Worm (Caenorhabditis elegans): ENCODE measurements around the gene T22C8.6.

- TF ChIP-seq W03F9.2 (tag; optimal IDR thresholded peaks at IDR 0.05) (no peak), him-1 (tag; optimal IDR thresholded peaks at IDR 0.05) (no peak)
These were observed at the start of gene T22C8.6 for ce11 chrII:8630088-8630487.

Data from whole organism, L4/young adult.